Worm (Caenorhabditis elegans) whole organism, late embryonic: Measurements from ENCODE around the gene C08B6.5.
A peak's percentile ranks its signal among the peaks of the same experiment; 100 is the strongest.

ENCODE experiments used
- C08G9.2 ChIP-seq: sonication (generic microtip); optimal IDR thresholded peaks from 2 replicates; lab custom pipeline; 2016; ENCODE audit warnings: mild to moderate bottlenecking, missing genetic modification characterization, moderate library complexity, missing compliant biosample characterization
- F13H6.1 ChIP-seq: sonication (generic microtip); optimal IDR thresholded peaks from 2 replicates; lab custom pipeline; 2016; ENCODE audit warnings: missing genetic modification characterization, missing compliant biosample characterization
- K09A11.1 ChIP-seq: sonication (generic microtip); optimal IDR thresholded peaks from 2 replicates; lab custom pipeline; 2017; ENCODE audit warnings: antibody characterized with exemption, mild to moderate bottlenecking, missing genetic modification characterization, missing compliant biosample characterization; ENCODE audit not compliant: insufficient read depth
- T23F11.4 ChIP-seq: fragments of 200-800 bp; sonication (Bioruptor generic); optimal IDR thresholded peaks from 2 replicates; lab custom pipeline; 2018; ENCODE audit warnings: mild to moderate bottlenecking, missing genetic modification characterization, missing compliant biosample characterization
- ahr-1 ChIP-seq: sonication (generic microtip); optimal IDR thresholded peaks from 2 replicates; lab custom pipeline; 2016; ENCODE audit warnings: missing genetic modification characterization, missing compliant biosample characterization
- ama-1 ChIP-seq: fragments of 150-350 bp; optimal IDR thresholded peaks from 2 replicates; lab custom pipeline; 2014
- ceh-14 ChIP-seq: sonication (generic microtip); optimal IDR thresholded peaks from 2 replicates; lab custom pipeline; 2016; ENCODE audit warnings: missing genotype, missing genetic modification characterization, missing compliant biosample characterization
- ceh-24 ChIP-seq: sonication (generic microtip); optimal IDR thresholded peaks from 2 replicates; lab custom pipeline; 2016; ENCODE audit warnings: mild to moderate bottlenecking, missing genetic modification characterization, missing compliant biosample characterization
- ceh-30 ChIP-seq: fragments of 150-350 bp; optimal IDR thresholded peaks from 2 replicates; lab custom pipeline; 2014; ENCODE audit warnings: missing biosample characterization, missing genetic modification characterization
- ceh-31 ChIP-seq: sonication (generic microtip); optimal IDR thresholded peaks from 2 replicates; lab custom pipeline; 2016; ENCODE audit warnings: missing genetic modification characterization, missing compliant biosample characterization
- ceh-34 ChIP-seq: sonication (generic microtip); optimal IDR thresholded peaks from 2 replicates; lab custom pipeline; 2016; ENCODE audit warnings: mild to moderate bottlenecking, missing genetic modification characterization, missing compliant biosample characterization
- ceh-48 ChIP-seq: sonication (generic microtip); optimal IDR thresholded peaks from 2 replicates; lab custom pipeline; 2016; ENCODE audit warnings: missing genetic modification characterization, inconsistent platforms, missing compliant biosample characterization
- ceh-6 ChIP-seq: fragments of 200-800 bp; sonication (Bioruptor generic); optimal IDR thresholded peaks from 2 replicates; lab custom pipeline; 2018; ENCODE audit warnings: mild to moderate bottlenecking, missing genetic modification characterization, missing compliant biosample characterization
- che-1 ChIP-seq: sonication (generic microtip); optimal IDR thresholded peaks from 2 replicates; lab custom pipeline; 2016; ENCODE audit warnings: mild to moderate bottlenecking, missing genetic modification characterization, missing compliant biosample characterization
- dmd-4 ChIP-seq: sonication (generic microtip); optimal IDR thresholded peaks from 2 replicates; lab custom pipeline; 2016; ENCODE audit warnings: borderline replicate concordance, missing genetic modification characterization, missing compliant biosample characterization
- ets-4 ChIP-seq: sonication (generic microtip); optimal IDR thresholded peaks from 2 replicates; lab custom pipeline; 2016; ENCODE audit warnings: missing genetic modification characterization, missing compliant biosample characterization
- eyg-1 ChIP-seq: sonication (generic microtip); optimal IDR thresholded peaks from 2 replicates; lab custom pipeline; 2016; ENCODE audit warnings: missing genotype, missing genetic modification characterization, missing compliant biosample characterization
- fax-1 ChIP-seq: sonication (generic microtip); optimal IDR thresholded peaks from 2 replicates; lab custom pipeline; 2016; ENCODE audit warnings: missing genotype, missing genetic modification characterization, missing compliant biosample characterization
- fkh-10 ChIP-seq: fragments of 150-350 bp; optimal IDR thresholded peaks from 2 replicates; lab custom pipeline; 2014; ENCODE audit warnings: missing biosample characterization, missing genetic modification reagents, missing genetic modification characterization
- hlh-6 ChIP-seq: sonication (generic microtip); optimal IDR thresholded peaks from 2 replicates; lab custom pipeline; 2016; ENCODE audit warnings: missing genotype, missing genetic modification characterization, missing compliant biosample characterization
- lim-6 ChIP-seq: sonication (generic microtip); optimal IDR thresholded peaks from 2 replicates; lab custom pipeline; 2016; ENCODE audit warnings: missing genetic modification characterization, missing compliant biosample characterization
- lin-11 ChIP-seq: fragments of 200-800 bp; sonication (Bioruptor generic); optimal IDR thresholded peaks from 2 replicates; lab custom pipeline; 2018; ENCODE audit warnings: mild to moderate bottlenecking, missing genetic modification characterization, missing compliant biosample characterization
- madf-2 ChIP-seq: sonication (generic microtip); optimal IDR thresholded peaks from 2 replicates; lab custom pipeline; 2017; ENCODE audit warnings: missing genetic modification characterization, missing compliant biosample characterization
- nfya-1 ChIP-seq: sonication (generic microtip); optimal IDR thresholded peaks from 2 replicates; lab custom pipeline; 2017; ENCODE audit warnings: missing genetic modification characterization, mild to moderate bottlenecking, missing compliant biosample characterization, antibody characterized with exemption, moderate library complexity
- nhr-11 ChIP-seq: fragments of 150-350 bp; optimal IDR thresholded peaks from 2 replicates; lab custom pipeline; 2014; ENCODE audit warnings: missing biosample characterization, missing genetic modification characterization
- pat-9 ChIP-seq: fragments of 200-800 bp; sonication (Bioruptor generic); optimal IDR thresholded peaks from 2 replicates; lab custom pipeline; 2018; ENCODE audit warnings: mild to moderate bottlenecking, missing genetic modification characterization, moderate library complexity, missing compliant biosample characterization
- pha-2 ChIP-seq: sonication (generic microtip); optimal IDR thresholded peaks from 2 replicates; lab custom pipeline; 2017; ENCODE audit warnings: mild to moderate bottlenecking, missing genetic modification characterization, missing compliant biosample characterization
- pha-4 ChIP-seq: fragments of 150-350 bp; optimal IDR thresholded peaks from 2 replicates; lab custom pipeline; 2018; ENCODE audit warnings: missing biosample characterization, missing genetic modification reagents, missing genetic modification characterization
- pros-1 ChIP-seq: fragments of 150-350 bp; optimal IDR thresholded peaks from 2 replicates; lab custom pipeline; 2014; ENCODE audit warnings: missing biosample characterization, missing genetic modification reagents, missing genetic modification characterization
- rnt-1 ChIP-seq: sonication (generic microtip); optimal IDR thresholded peaks from 2 replicates; lab custom pipeline; 2016; ENCODE audit warnings: missing genetic modification characterization, missing compliant biosample characterization
- syd-9 ChIP-seq: sonication (generic microtip); optimal IDR thresholded peaks from 2 replicates; lab custom pipeline; 2016; ENCODE audit warnings: mild to moderate bottlenecking, missing genetic modification characterization, moderate library complexity, missing compliant biosample characterization
- tbx-2 ChIP-seq: sonication (generic microtip); optimal IDR thresholded peaks from 2 replicates; lab custom pipeline; 2016; ENCODE audit warnings: missing genetic modification characterization, missing compliant biosample characterization
- tbx-7 ChIP-seq: sonication (generic microtip); optimal IDR thresholded peaks from 2 replicates; lab custom pipeline; 2016; ENCODE audit warnings: missing genotype, missing genetic modification characterization, missing compliant biosample characterization
- unc-42 ChIP-seq: sonication (generic microtip); optimal IDR thresholded peaks from 2 replicates; lab custom pipeline; 2016; ENCODE audit warnings: missing genotype, missing genetic modification characterization, missing compliant biosample characterization
- unc-55 ChIP-seq: sonication (generic microtip); optimal IDR thresholded peaks from 2 replicates; lab custom pipeline; 2017; ENCODE audit warnings: missing biosample characterization, missing genetic modification reagents, missing genetic modification characterization
- unc-86 ChIP-seq: sonication (generic microtip); optimal IDR thresholded peaks from 2 replicates; lab custom pipeline; 2016; ENCODE audit warnings: missing genetic modification characterization, missing compliant biosample characterization
- zip-5 ChIP-seq: sonication (generic microtip); optimal IDR thresholded peaks from 2 replicates; lab custom pipeline; 2016; ENCODE audit warnings: missing genetic modification characterization, missing compliant biosample characterization

C08B6.5 gene

ce11 chrV:10078244-10078643, 39.3 kb upstream of the C08B6.5 start, which contains the start of gene R04B5.1:
Gene R04B5.1, minus strand, starts transcription at chrV:10078344.
- TF ChIP-seq rnt-1 (tag; lab: Kevin White, UChicago) = no peak
- no peak for TF ChIP-seq ceh-34
- no peak for TF ChIP-seq pros-1 (tag; lab: Kevin White, UChicago)
- no peak for TF ChIP-seq ceh-14 (tag; lab: Kevin White, UChicago)
- TF ChIP-seq zip-5 (tag; lab: Kevin White, UChicago) = no peak

- TF ChIP-seq che-1 (no peak), syd-9 (tag; lab: Kevin White, UChicago) (no peak), zip-5 (tag; lab: Kevin White, UChicago) (no peak), T23F11.4 (no peak), dmd-4 (tag; lab: Kevin White, UChicago) (no peak), eyg-1 (tag; lab: Kevin White, UChicago) (no peak), C08G9.2 (tag; lab: Kevin White, UChicago) (no peak), fax-1 (no peak), lim-6 (no peak), tbx-2 (no peak), unc-42 (tag; lab: Kevin White, UChicago) (no peak), fkh-10 (GFP tag; lab: Kevin White, UChicago) (no peak)
These were observed 36.7 kb upstream of the C08B6.5 start for ce11 chrV:10080905-10081304.

ce11 chrV:10081636-10082035, 35.9 kb upstream of the C08B6.5 start, which contains the start of gene nhr-205:
Gene nhr-205, minus strand, starts transcription at chrV:10081776.
- TF ChIP-seq ceh-34 (no peak), ceh-30 (tag; lab: Kevin White, UChicago) (peak; percentile 51)

DNA sequence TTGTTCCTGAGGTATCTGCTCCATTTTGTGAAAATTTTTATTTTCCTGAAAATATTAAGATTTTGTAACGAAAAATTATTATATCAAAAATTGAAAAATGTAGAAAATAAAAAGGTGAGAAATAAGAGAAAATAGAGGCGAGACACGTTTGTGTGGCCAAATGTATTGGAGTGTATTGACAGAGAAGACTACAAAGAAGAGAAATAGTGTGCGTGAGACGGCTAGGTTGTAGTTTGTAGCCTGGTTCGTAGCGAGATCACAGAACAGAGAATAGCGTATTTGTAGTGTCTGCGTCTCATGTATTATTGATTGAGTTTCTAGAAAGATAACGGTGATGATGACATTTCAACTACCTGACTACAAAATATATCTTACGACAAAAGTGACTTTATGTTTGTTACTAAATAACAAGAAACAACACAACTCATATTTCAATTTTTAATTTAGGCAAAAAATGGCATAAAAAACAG, 33.5 kb upstream of the C08B6.5 start, which contains the start of gene nhr-12:
Gene nhr-12 (minus strand): TSS at position 51 of the 470 bp plus-strand sequence.
- TF ChIP-seq pha-4 (no peak), ceh-30 (tag; lab: Kevin White, UChicago) (peak; percentile 100), K09A11.1 (tag; lab: Kevin White, UChicago) (no peak), ceh-24 (tag; lab: Kevin White, UChicago) (no peak), unc-55 (GFP tag; lab: Kevin White, UChicago) (peak; percentile 54), pha-2 (tag; lab: Kevin White, UChicago) (no peak)

- no peak for TF ChIP-seq ceh-6
- TF ChIP-seq madf-2 (tag; lab: Kevin White, UChicago) = no peak
- TF ChIP-seq lin-11 (tag; lab: Kevin White, UChicago) = no peak
- TF ChIP-seq tbx-7 (tag; lab: Kevin White, UChicago) = no peak
- no peak for TF ChIP-seq pat-9 (tag; lab: Kevin White, UChicago)
- no peak for TF ChIP-seq ceh-31 (tag; lab: Kevin White, UChicago)
- no peak for TF ChIP-seq nhr-11
- no peak for TF ChIP-seq K09A11.1 (tag; lab: Kevin White, UChicago)
- TF ChIP-seq ets-4 (tag; lab: Kevin White, UChicago) = no peak
- TF ChIP-seq unc-55 (GFP tag; lab: Kevin White, UChicago) = no peak
- no peak for TF ChIP-seq unc-86 (tag; lab: Kevin White, UChicago)
These were observed 32.7 kb upstream of the C08B6.5 start, which contains the start of gene R04B5.6 for ce11 chrV:10084864-10085263. Gene R04B5.6, plus strand, starts transcription at chrV:10085164.

DNA sequence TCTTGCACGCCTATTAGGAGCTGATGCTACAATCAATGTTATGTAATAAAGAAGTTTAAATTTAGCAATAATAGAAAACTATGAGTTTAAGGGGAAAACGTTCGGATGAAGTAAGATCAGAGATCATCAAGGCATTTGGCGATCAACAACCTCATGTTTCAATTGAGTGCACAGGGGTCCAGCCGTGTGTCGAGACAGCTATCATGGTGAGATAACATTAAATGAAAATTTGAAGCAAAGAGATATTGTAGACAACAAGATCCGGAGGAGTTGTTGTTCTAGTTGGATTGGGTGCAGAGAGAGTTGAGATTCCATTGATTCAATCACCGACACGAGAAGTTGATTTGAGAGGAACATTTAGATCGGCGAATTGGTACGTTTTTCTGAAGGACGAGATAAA, 31.4 kb upstream of the C08B6.5 start:
- TF ChIP-seq eyg-1 (tag; lab: Kevin White, UChicago) (no peak), ceh-48 (tag; lab: Kevin White, UChicago) (no peak), ama-1 (lab: Kevin White, UChicago) (no peak), nfya-1 (no peak), zip-5 (tag; lab: Kevin White, UChicago) (no peak), hlh-6 (no peak), F13H6.1 (tag; lab: Kevin White, UChicago) (no peak), ahr-1 (tag; lab: Kevin White, UChicago) (no peak), ceh-24 (tag; lab: Kevin White, UChicago) (no peak)
- TF ChIP-seq, all 69 proteins: peak for 0
